Worm (Caenorhabditis elegans) whole organism, mixed stage, embryonic: ENCODE results near the gene F53F4.2.

ENCODE experiments used
- bed-3 ChIP-seq: fragments of 200-800 bp; sonication (Bioruptor generic); optimal IDR thresholded peaks from 3 replicates; lab custom pipeline; 2018; ENCODE audit warnings: mild to moderate bottlenecking, missing genetic modification characterization, moderate library complexity, missing compliant biosample characterization
- blmp-1 ChIP-seq: fragments of 150-350 bp; optimal IDR thresholded peaks from 2 replicates; lab custom pipeline; 2014; ENCODE audit warnings: missing biosample characterization, missing genetic modification characterization
- ceh-39 ChIP-seq: fragments of 150-350 bp; optimal IDR thresholded peaks from 2 replicates; lab custom pipeline; 2014; ENCODE audit warnings: missing biosample characterization, missing genetic modification characterization
- ceh-43 ChIP-seq: fragments of 200-800 bp; sonication (Bioruptor generic); optimal IDR thresholded peaks from 2 replicates; lab custom pipeline; 2018; ENCODE audit warnings: mild to moderate bottlenecking, missing genetic modification characterization, moderate library complexity, missing compliant biosample characterization
- ceh-83 ChIP-seq: fragments of 200-800 bp; sonication (Bioruptor generic); optimal IDR thresholded peaks from 2 replicates; lab custom pipeline; 2018; ENCODE audit warnings: mild to moderate bottlenecking, missing genetic modification characterization, missing compliant biosample characterization
- ces-1 ChIP-seq: fragments of 150-350 bp; optimal IDR thresholded peaks from 2 replicates; lab custom pipeline; 2014; ENCODE audit warnings: missing biosample characterization, missing genetic modification reagents, missing genetic modification characterization
- elt-1 ChIP-seq: sonication (generic microtip); optimal IDR thresholded peaks from 2 replicates; lab custom pipeline; 2017; ENCODE audit warnings: missing genetic modification characterization, mild to moderate bottlenecking, missing compliant biosample characterization, antibody characterized with exemption, moderate library complexity, borderline replicate concordance; ENCODE audit not compliant: insufficient read depth
- elt-3 ChIP-seq: fragments of 150-350 bp; optimal IDR thresholded peaks from 2 replicates; lab custom pipeline; 2014; ENCODE audit warnings: missing biosample characterization, missing genetic modification characterization
- flh-1 ChIP-seq: fragments of 200-800 bp; sonication (Bioruptor generic); optimal IDR thresholded peaks from 2 replicates; lab custom pipeline; 2018; ENCODE audit warnings: mild to moderate bottlenecking, missing genetic modification characterization, moderate library complexity, missing compliant biosample characterization
- ham-2 ChIP-seq: fragments of 200-800 bp; sonication (Bioruptor generic); optimal IDR thresholded peaks from 2 replicates; lab custom pipeline; 2018; ENCODE audit warnings: mild to moderate bottlenecking, missing genetic modification characterization, missing compliant biosample characterization
- hlh-1 ChIP-seq: fragments of 150-350 bp; optimal IDR thresholded peaks from 2 replicates; lab custom pipeline; 2014; ENCODE audit warnings: missing biosample characterization, missing genetic modification reagents, missing genetic modification characterization
- lin-32 ChIP-seq: fragments of 200-800 bp; sonication (Bioruptor generic); optimal IDR thresholded peaks from 2 replicates; lab custom pipeline; 2018; ENCODE audit warnings: mild to moderate bottlenecking, missing genetic modification characterization, missing compliant biosample characterization
- lsy-2 ChIP-seq: fragments of 150-350 bp; optimal IDR thresholded peaks from 2 replicates; lab custom pipeline; 2014; ENCODE audit warnings: missing biosample characterization, missing genetic modification characterization
- mab-5 ChIP-seq: fragments of 150-350 bp; optimal IDR thresholded peaks from 2 replicates; lab custom pipeline; 2014; ENCODE audit warnings: missing biosample characterization, missing genetic modification characterization
- mep-1 ChIP-seq: fragments of 150-350 bp; optimal IDR thresholded peaks from 2 replicates; lab custom pipeline; 2017; ENCODE audit warnings: missing biosample characterization, missing genetic modification reagents, missing genetic modification characterization, inconsistent platforms
- nhr-12 ChIP-seq: fragments of 150-350 bp; optimal IDR thresholded peaks from 2 replicates; lab custom pipeline; 2014; ENCODE audit warnings: missing biosample characterization, missing genetic modification characterization
- nhr-237 ChIP-seq: fragments of 150-350 bp; optimal IDR thresholded peaks from 2 replicates; lab custom pipeline; 2014; ENCODE audit warnings: missing biosample characterization, missing genetic modification characterization
- nhr-28 ChIP-seq: fragments of 150-350 bp; optimal IDR thresholded peaks from 2 replicates; lab custom pipeline; 2014; ENCODE audit warnings: missing biosample characterization, missing genetic modification characterization
- nhr-76 ChIP-seq: sonication (generic microtip); optimal IDR thresholded peaks from 2 replicates; lab custom pipeline; 2017; ENCODE audit warnings: missing biosample characterization, missing genetic modification characterization
- pha-4 ChIP-seq: fragments of 150-350 bp; optimal IDR thresholded peaks from 2 replicates; lab custom pipeline; 2018; ENCODE audit warnings: missing biosample characterization, missing genetic modification reagents, missing genetic modification characterization
- sem-2 ChIP-seq: fragments of 200-800 bp; sonication (Bioruptor generic); optimal IDR thresholded peaks from 2 replicates; lab custom pipeline; 2018; ENCODE audit warnings: mild to moderate bottlenecking, missing genetic modification characterization, missing compliant biosample characterization
- snpc-4 ChIP-seq: fragments of 150-350 bp; optimal IDR thresholded peaks from 2 replicates; lab custom pipeline; 2014; ENCODE audit warnings: missing biosample characterization, missing genetic modification characterization
- sptf-1 ChIP-seq: sonication (generic microtip); optimal IDR thresholded peaks from 2 replicates; lab custom pipeline; 2017; ENCODE audit warnings: mild to moderate bottlenecking, missing genetic modification characterization, moderate library complexity, missing compliant biosample characterization
- tbx-8 ChIP-seq: fragments of 200-800 bp; sonication (Bioruptor generic); optimal IDR thresholded peaks from 2 replicates; lab custom pipeline; 2018; ENCODE audit warnings: mild to moderate bottlenecking, missing genetic modification characterization, moderate library complexity, missing compliant biosample characterization
- unc-39 ChIP-seq: fragments of 150-350 bp; optimal IDR thresholded peaks from 2 replicates; lab custom pipeline; 2014; ENCODE audit warnings: missing biosample characterization, missing genetic modification characterization
- unc-62 ChIP-seq: fragments of 150-350 bp; optimal IDR thresholded peaks from 2 replicates; lab custom pipeline; 2014; ENCODE audit warnings: missing biosample characterization, missing genetic modification reagents, missing genetic modification characterization
- zip-8 ChIP-seq: fragments of 150-350 bp; optimal IDR thresholded peaks from 2 replicates; lab custom pipeline; 2014; ENCODE audit warnings: missing biosample characterization, missing genetic modification characterization
- ztf-11 ChIP-seq: fragments of 150-350 bp; optimal IDR thresholded peaks from 2 replicates; lab custom pipeline; 2014; ENCODE audit warnings: missing biosample characterization, missing genetic modification characterization

Gene F53F4.2

ce11 chrV:13589494-13590176 is at the start of gene F53F4.2, which contains the start of gene F53F4.18:
Gene F53F4.2, minus strand, starts transcription at chrV:13589594.
Gene F53F4.18, plus strand, starts transcription at chrV:13590126.
- TF ChIP-seq unc-62 (GFP tag; lab: Kevin White, UChicago) (no peak), snpc-4 (tag; lab: Kevin White, UChicago) (no peak), sem-2 (no peak), zip-8 (tag; lab: Kevin White, UChicago) (no peak), lin-32 (GFP tag; lab: Kevin White, UChicago) (no peak), sptf-1 (tag; lab: Kevin White, UChicago) (no peak), ztf-11 (tag; lab: Kevin White, UChicago) (no peak), mab-5 (tag; lab: Kevin White, UChicago) (no peak), elt-3 (tag; lab: Kevin White, UChicago) (no peak), nhr-76 (no peak), hlh-1 (tag; lab: Kevin White, UChicago) (no peak), unc-39 (no peak), elt-1 (tag; lab: Kevin White, UChicago) (no peak)

ce11 chrV:13638040-13638439 is 48.6 kb upstream of the F53F4.2 start:
- no peak for TF ChIP-seq lin-32 (GFP tag; lab: Kevin White, UChicago)
- no peak for TF ChIP-seq ceh-83 (GFP tag; lab: Kevin White, UChicago)
- TF ChIP-seq bed-3 (GFP tag; lab: Kevin White, UChicago) = no peak
- TF ChIP-seq flh-1 (GFP tag; lab: Kevin White, UChicago) = no peak
- no peak for TF ChIP-seq blmp-1 (tag; lab: Kevin White, UChicago)
- no peak for TF ChIP-seq ceh-43
- no peak for TF ChIP-seq ceh-39 (tag; lab: Kevin White, UChicago)
- no peak for TF ChIP-seq unc-39
- TF ChIP-seq tbx-8 (GFP tag; lab: Kevin White, UChicago) = no peak
- TF ChIP-seq lsy-2 (tag; lab: Kevin White, UChicago) = no peak
- no peak for TF ChIP-seq nhr-12 (tag; lab: Kevin White, UChicago)
- no peak for TF ChIP-seq hlh-1 (tag; lab: Kevin White, UChicago)
- TF ChIP-seq ces-1 (GFP tag; lab: Kevin White, UChicago) = no peak
- no peak for TF ChIP-seq zip-8 (tag; lab: Kevin White, UChicago)
- TF ChIP-seq nhr-76 = no peak

DNA sequence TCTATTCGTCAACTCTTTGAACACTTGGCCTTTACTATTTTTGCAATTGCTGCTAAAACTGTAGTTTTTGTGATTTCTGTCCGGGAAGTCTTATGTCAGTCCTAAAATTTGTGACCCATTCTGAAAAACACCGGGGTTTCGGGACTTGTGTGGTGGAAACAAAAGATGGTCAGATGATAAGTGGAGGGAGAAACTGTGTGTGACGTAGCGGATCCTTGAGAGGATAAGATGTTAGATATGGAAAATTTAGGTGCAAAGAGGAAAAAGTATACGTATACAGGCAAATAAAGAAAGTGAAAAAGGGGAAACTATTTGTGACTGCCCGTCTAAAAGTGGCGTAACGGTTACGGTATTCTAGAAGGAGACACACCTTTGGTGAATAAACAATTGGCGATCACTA is 47.0 kb upstream of the F53F4.2 start:
- no peak for TF ChIP-seq ham-2 (GFP tag; lab: Kevin White, UChicago)
- peak; percentile 71 for TF ChIP-seq elt-1 (tag; lab: Kevin White, UChicago)

ce11 chrV:13634149-13634548 is 44.8 kb upstream of the F53F4.2 start, which contains the start of gene H37A05.2:
Gene H37A05.2, minus strand, starts transcription at chrV:13634249.
- TF ChIP-seq unc-62 (GFP tag; lab: Kevin White, UChicago) = no peak
- no peak for TF ChIP-seq mep-1
- TF ChIP-seq nhr-76 = no peak
- TF ChIP-seq nhr-12 (tag; lab: Kevin White, UChicago) = no peak
- no peak for TF ChIP-seq elt-3 (tag; lab: Kevin White, UChicago)
- TF ChIP-seq pha-4 = no peak
- TF ChIP-seq zip-8 (tag; lab: Kevin White, UChicago) = no peak
- TF ChIP-seq mab-5 (tag; lab: Kevin White, UChicago) = no peak
- TF ChIP-seq nhr-28 (tag; lab: Kevin White, UChicago) = no peak
- no peak for TF ChIP-seq blmp-1 (tag; lab: Kevin White, UChicago)
- TF ChIP-seq snpc-4 (tag; lab: Kevin White, UChicago) = no peak
- TF ChIP-seq tbx-8 (GFP tag; lab: Kevin White, UChicago) = no peak
- no peak for TF ChIP-seq ceh-43
- TF ChIP-seq flh-1 (GFP tag; lab: Kevin White, UChicago) = no peak
- TF ChIP-seq bed-3 (GFP tag; lab: Kevin White, UChicago) = no peak

ce11 chrV:13627103-13627623 is 37.8 kb upstream of the F53F4.2 start, which contains the start of gene sde-2:
Gene sde-2, plus strand, starts transcription at chrV:13627573.
- TF ChIP-seq nhr-237 (tag; lab: Kevin White, UChicago) = no peak
- peak; percentile 82 for TF ChIP-seq ces-1 (GFP tag; lab: Kevin White, UChicago)
- TF ChIP-seq sem-2 = no peak
- TF ChIP-seq nhr-28 (tag; lab: Kevin White, UChicago) = no peak
